Worm (Caenorhabditis elegans): ENCODE measurements around the gene W03B1.3.

The W03B1.3 gene

DNA sequence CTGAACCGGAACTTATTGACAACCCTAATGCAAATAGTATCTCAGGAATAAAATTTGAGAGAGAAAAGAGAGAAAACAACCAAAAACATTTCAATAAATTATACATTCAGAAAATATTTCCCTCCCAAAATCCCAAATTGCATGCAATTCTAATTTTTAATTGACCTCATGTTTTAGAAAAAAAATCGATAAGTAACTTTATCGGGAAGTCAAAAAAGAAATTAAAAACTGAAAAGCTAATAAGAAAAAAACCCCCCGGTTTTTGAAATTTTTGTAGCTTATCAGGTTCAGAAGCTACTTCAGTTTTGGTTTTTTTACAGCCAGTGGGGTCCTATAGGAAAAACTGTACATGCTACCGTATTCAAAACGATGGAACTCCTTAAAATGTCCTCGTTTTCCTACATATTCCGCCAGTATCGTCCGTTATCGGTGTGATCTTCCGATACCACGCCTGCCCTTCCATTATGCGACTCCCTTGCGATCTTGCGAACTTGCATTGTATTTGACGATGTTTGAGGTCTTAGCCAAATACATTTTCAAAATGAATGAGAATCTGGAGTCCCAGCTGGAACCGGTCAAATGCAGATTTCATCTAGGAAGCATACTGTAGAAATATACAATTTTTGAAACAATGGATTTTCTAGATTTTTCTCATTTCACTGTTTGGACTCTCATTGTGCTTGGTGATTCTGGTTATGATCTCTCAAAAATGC, at the start of gene W03B1.3, which contains the start of gene oac-51:
TSS of gene W03B1.3 (minus strand) at position 101 of the 713 bp plus-strand sequence.
TSS of gene oac-51 (plus strand) at position 663 of the 713 bp plus-strand sequence.
- TF ChIP-seq nhr-85 (tag) (peak; percentile 40), rnt-1 (tag; optimal IDR thresholded peaks at IDR 0.05) (no peak)

DNA sequence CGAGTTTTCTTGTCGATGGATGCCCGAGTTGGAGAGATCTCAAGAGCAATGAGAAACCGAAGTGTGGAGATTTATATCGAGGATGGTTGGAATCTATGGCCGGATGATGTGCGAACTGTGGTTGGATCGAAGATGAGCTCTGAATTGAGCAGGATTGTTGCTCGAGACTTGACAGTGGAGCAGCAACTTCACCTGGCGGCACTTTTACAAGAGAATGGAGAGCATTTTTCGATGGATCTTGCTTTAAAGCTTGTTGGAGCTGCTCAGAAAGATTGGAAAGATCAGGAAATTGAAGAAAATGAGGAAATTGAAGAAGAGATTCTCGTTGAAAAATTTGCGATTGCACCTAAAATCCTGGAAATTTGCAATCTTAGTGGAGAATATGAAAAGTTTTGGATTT, 33.1 kb upstream of the W03B1.3 start:
- TF ChIP-seq C34B4.2 (tag; optimal IDR thresholded peaks at IDR 0.05) (no peak), nhr-237 (tag; optimal IDR thresholded peaks at IDR 0.05) (no peak)

ce11 chrIV:4360497-4360896, 24.5 kb upstream of the W03B1.3 start, which contains the start of gene F55F10.1:
Gene F55F10.1, plus strand, starts transcription at chrIV:4360837.
- no peak for TF ChIP-seq nhr-28 (tag; optimal IDR thresholded peaks at IDR 0.05)
- peak; percentile 47 for TF ChIP-seq F16B12.6 (tag; optimal IDR thresholded peaks at IDR 0.05)
- TF ChIP-seq egl-27 (tag; optimal IDR thresholded peaks at IDR 0.05), result no peak
- TF ChIP-seq blmp-1 (tag; optimal IDR thresholded peaks at IDR 0.05), result no peak
- no peak for TF ChIP-seq hlh-4 (tag; optimal IDR thresholded peaks at IDR 0.05)
- no peak for TF ChIP-seq pax-3 (tag; optimal IDR thresholded peaks at IDR 0.05)
- peak; percentile 81 to 85 for TF ChIP-seq lin-35 (GFP tag; optimal IDR thresholded peaks at IDR 0.05)
- TF ChIP-seq fkh-8 (tag; optimal IDR thresholded peaks at IDR 0.05), result peak; percentile 27
- no peak for TF ChIP-seq ama-1 (optimal IDR thresholded peaks at IDR 0.05)
- TF ChIP-seq skn-1 (tag; optimal IDR thresholded peaks at IDR 0.05), result peak; percentile 60
- TF ChIP-seq ceh-82 (tag; optimal IDR thresholded peaks at IDR 0.05), result peak; percentile 50 to 78 (median 72)
- peak; percentile 77 for TF ChIP-seq tbx-2 (tag; optimal IDR thresholded peaks at IDR 0.05)
- TF ChIP-seq nhr-90 (tag; optimal IDR thresholded peaks at IDR 0.05; ENCODE audit: poor library complexity), result peak; percentile 61
- TF ChIP-seq elt-2 (tag; optimal IDR thresholded peaks at IDR 0.05), result peak; percentile 25
- peak; percentile 53 for TF ChIP-seq irx-1 (tag; optimal IDR thresholded peaks at IDR 0.05)
- TF ChIP-seq nhr-237 (tag; optimal IDR thresholded peaks at IDR 0.05), result peak; percentile 12
- TF ChIP-seq egl-13 (tag; optimal IDR thresholded peaks at IDR 0.05), result peak; percentile 17
- TF ChIP-seq sptf-1 (tag; optimal IDR thresholded peaks at IDR 0.05), result no peak
- TF ChIP-seq fkh-10 (GFP tag; optimal IDR thresholded peaks at IDR 0.05), result no peak
- peak; percentile 15 for TF ChIP-seq lin-13 (GFP tag; optimal IDR thresholded peaks at IDR 0.05)
- TF ChIP-seq efl-1 (optimal IDR thresholded peaks at IDR 0.05), result peak; percentile 77 to 87
- TF ChIP-seq efl-1 (GFP tag; optimal IDR thresholded peaks at IDR 0.05 in 1 of 2), result peak; percentile 85 to 98
- peak; percentile 65 for TF ChIP-seq nhr-19 (GFP tag; conservative IDR thresholded peaks at IDR 0.05)
- peak; percentile 64 for TF ChIP-seq isw-1 (GFP tag; IDR thresholded peaks at IDR 0.05)
- TF ChIP-seq hpl-2 (GFP tag; optimal IDR thresholded peaks at IDR 0.05), result no peak
- peak; percentile 66 for TF ChIP-seq unc-86 (tag; optimal IDR thresholded peaks at IDR 0.05)
- TF ChIP-seq lin-39 (tag; optimal IDR thresholded peaks at IDR 0.05), result peak; percentile 63
- peak in 2 of 6 experiments; percentile 8 to 57 for TF ChIP-seq elt-3 (tag; optimal IDR thresholded peaks at IDR 0.05)
- no peak for TF ChIP-seq ceh-63 (GFP tag; optimal IDR thresholded peaks at IDR 0.05)
- peak; percentile 66 for TF ChIP-seq nhr-20 (tag; optimal IDR thresholded peaks at IDR 0.05)
- peak; percentile 48 for TF ChIP-seq C16A3.4 (tag; optimal IDR thresholded peaks at IDR 0.05)
- peak; percentile 87 for TF ChIP-seq nhr-71 (tag; optimal IDR thresholded peaks at IDR 0.05)
- TF ChIP-seq sox-4 (tag; optimal IDR thresholded peaks at IDR 0.05), result peak; percentile 59
- peak; percentile 77 for TF ChIP-seq jun-1 (tag; optimal IDR thresholded peaks at IDR 0.05)
- TF ChIP-seq mep-1 (tag; optimal IDR thresholded peaks at IDR 0.05), result peak; percentile 92
- peak; percentile 80 for TF ChIP-seq swsn-7 (tag; optimal IDR thresholded peaks at IDR 0.05)
- TF ChIP-seq vab-15 (tag; optimal IDR thresholded peaks at IDR 0.05), result no peak
- no peak for TF ChIP-seq tlp-1 (tag; optimal IDR thresholded peaks at IDR 0.05)
- no peak for TF ChIP-seq mab-9 (GFP tag; IDR thresholded peaks at IDR 0.05)
- TF ChIP-seq snpc-4 (tag; optimal IDR thresholded peaks at IDR 0.05), result peak; percentile 56
- no peak for TF ChIP-seq Y116A8C.19 (tag; optimal IDR thresholded peaks at IDR 0.05; ENCODE audit: borderline replicate concordance)
- TF ChIP-seq nhr-47 (tag; optimal IDR thresholded peaks at IDR 0.05), result peak; percentile 86
- peak; percentile 84 for TF ChIP-seq nhr-85 (tag)
- peak; percentile 27 for TF ChIP-seq zag-1 (tag; optimal IDR thresholded peaks at IDR 0.05)
- TF ChIP-seq rnt-1 (tag; optimal IDR thresholded peaks at IDR 0.05), result peak; percentile 81
- TF ChIP-seq mdl-1 (tag; optimal IDR thresholded peaks at IDR 0.05), result peak in 1 of 2 experiments; percentile 19
- TF ChIP-seq lsy-2 (tag; optimal IDR thresholded peaks at IDR 0.05), result peak; percentile 85 to 86

Data from whole organism, L1 larva.